Fruit fly (Drosophila melanogaster) whole organism, embryonic: ENCODE data around the gene ND-PDSW.
A peak's percentile ranks its signal among the peaks of the same experiment; 100 is the strongest.

Source experiments
- Asciz ChIP-seq: fragments of 200-800 bp; sonication (Bioruptor generic); optimal IDR thresholded peaks from 2 replicates; lab custom pipeline; 2017; ENCODE audit warnings: missing biosample characterization, mild to moderate bottlenecking, missing genetic modification characterization, missing genetic modification reagents
- BEAF-32 ChIP-seq: fragments of 200-800 bp; sonication (Bioruptor generic); optimal IDR thresholded peaks from 3 replicates; lab custom pipeline; 2017; ENCODE audit warnings: missing biosample characterization, missing genetic modification characterization, mild to moderate bottlenecking, moderate library complexity, missing genetic modification reagents
- CG10979 ChIP-seq: fragments of 200-800 bp; sonication (Bioruptor generic); optimal IDR thresholded peaks from 2 replicates; lab custom pipeline; 2018; ENCODE audit warnings: missing biosample characterization, mild to moderate bottlenecking, missing genetic modification characterization, moderate library complexity
- CG11504 ChIP-seq: fragments of 200-800 bp; sonication (Bioruptor generic); optimal IDR thresholded peaks from 3 replicates; lab custom pipeline; 2019; ENCODE audit warnings: missing biosample characterization, mild to moderate bottlenecking, missing genetic modification characterization, moderate library complexity
- CG12071 ChIP-seq: fragments of 200-800 bp; sonication (Bioruptor generic); optimal IDR thresholded peaks from 3 replicates; lab custom pipeline; 2018; ENCODE audit warnings: missing biosample characterization, mild to moderate bottlenecking, missing genetic modification characterization
- CG12942 ChIP-seq: fragments of 200-800 bp; sonication (Bioruptor generic); optimal IDR thresholded peaks from 3 replicates; lab custom pipeline; 2016; ENCODE audit warnings: missing biosample characterization, missing genetic modification characterization
- CG13123 ChIP-seq: fragments of 200-800 bp; sonication (Bioruptor generic); optimal IDR thresholded peaks from 2 replicates; lab custom pipeline; 2016; ENCODE audit warnings: missing biosample characterization, missing genetic modification characterization
- CG13424 ChIP-seq: fragments of 200-800 bp; sonication (Bioruptor generic); optimal IDR thresholded peaks from 2 replicates; lab custom pipeline; 2019; ENCODE audit warnings: missing biosample characterization, mild to moderate bottlenecking, missing genetic modification characterization, moderate library complexity
- CG14441 ChIP-seq: fragments of 200-800 bp; sonication (Bioruptor generic); IDR thresholded peaks from 2 replicates; pipeline ENCODE4 v1.3.6; 2022; ENCODE audit warnings: missing biosample characterization, missing genetic modification characterization
- CG16815 ChIP-seq: fragments of 200-800 bp; sonication (Bioruptor generic); optimal IDR thresholded peaks from 3 replicates; lab custom pipeline; 2017; ENCODE audit warnings: missing biosample characterization, mild to moderate bottlenecking, missing genetic modification characterization
- CG17359 ChIP-seq: fragments of 200-800 bp; sonication (Bioruptor generic); optimal IDR thresholded peaks from 3 replicates; lab custom pipeline; 2018; ENCODE audit warnings: missing biosample characterization, mild to moderate bottlenecking, missing genetic modification characterization, moderate library complexity
- CG18262 ChIP-seq: fragments of 200-800 bp; optimal IDR thresholded peaks from 3 replicates; lab custom pipeline; 2019; ENCODE audit warnings: missing biosample characterization, mild to moderate bottlenecking, missing genetic modification characterization, moderate library complexity
- CG1832 ChIP-seq: fragments of 200-800 bp; sonication (Bioruptor generic); optimal IDR thresholded peaks from 2 replicates; lab custom pipeline; 2017; ENCODE audit warnings: missing biosample characterization, mild to moderate bottlenecking, missing genetic modification characterization, inconsistent platforms
- CG18764 ChIP-seq: fragments of 200-800 bp; sonication (Bioruptor generic); optimal IDR thresholded peaks from 3 replicates; lab custom pipeline; 2016; ENCODE audit warnings: missing biosample characterization, missing genetic modification characterization
- CG2712 ChIP-seq: fragments of 200-800 bp; optimal IDR thresholded peaks from 3 replicates; lab custom pipeline; 2019; ENCODE audit warnings: missing biosample characterization, mild to moderate bottlenecking, missing genetic modification characterization, moderate library complexity
- CG4854 ChIP-seq: fragments of 200-800 bp; sonication (Bioruptor generic); optimal IDR thresholded peaks from 2 replicates; lab custom pipeline; 2016; ENCODE audit warnings: missing biosample characterization, missing genetic modification characterization, inconsistent platforms
- CG6813 ChIP-seq: fragments of 200-800 bp; sonication (Bioruptor generic); optimal IDR thresholded peaks from 2 replicates; lab custom pipeline; 2017; ENCODE audit warnings: missing biosample characterization, missing genetic modification characterization, mild to moderate bottlenecking, moderate library complexity, missing genetic modification reagents
- CG7987 ChIP-seq: fragments of 200-800 bp; sonication (Bioruptor generic); optimal IDR thresholded peaks from 2 replicates; lab custom pipeline; 2018; ENCODE audit warnings: missing biosample characterization, mild to moderate bottlenecking, missing genetic modification characterization, moderate library complexity
- CG8924 ChIP-seq: fragments of 200-800 bp; optimal IDR thresholded peaks from 3 replicates; lab custom pipeline; 2019; ENCODE audit warnings: missing biosample characterization, mild to moderate bottlenecking, missing genetic modification characterization, moderate library complexity
- CG9817 ChIP-seq: fragments of 200-800 bp; sonication (Bioruptor generic); optimal IDR thresholded peaks from 2 replicates; lab custom pipeline; 2018; ENCODE audit warnings: missing biosample characterization, mild to moderate bottlenecking, missing genetic modification characterization, moderate library complexity
- Camta ChIP-seq: fragments of 200-800 bp; sonication (Bioruptor generic); optimal IDR thresholded peaks from 2 replicates; lab custom pipeline; 2016; ENCODE audit warnings: missing biosample characterization, missing genetic modification characterization
- CkIIα-i1 ChIP-seq: fragments of 200-800 bp; sonication (Bioruptor generic); IDR thresholded peaks from 2 replicates; pipeline ENCODE4 v1.3.6; 2022; ENCODE audit warnings: missing biosample characterization, missing genetic modification characterization
- D19A ChIP-seq: fragments of 200-800 bp; optimal IDR thresholded peaks from 3 replicates; lab custom pipeline; 2019; ENCODE audit warnings: missing biosample characterization, mild to moderate bottlenecking, missing genetic modification characterization, moderate library complexity
- Dek ChIP-seq: fragments of 200-800 bp; sonication (Bioruptor generic); optimal IDR thresholded peaks from 3 replicates; lab custom pipeline; 2019; ENCODE audit warnings: missing biosample characterization, mild to moderate bottlenecking, missing genetic modification characterization, moderate library complexity
- Dip2 ChIP-seq: fragments of 200-800 bp; sonication (Bioruptor generic); IDR thresholded peaks from 2 replicates; pipeline ENCODE4 v1.3.6; 2022; ENCODE audit warnings: missing biosample characterization, missing genetic modification characterization
- Dll ChIP-seq: fragments of 200-800 bp; sonication (Bioruptor generic); IDR thresholded peaks from 4 replicates; pipeline ENCODE4 v1.3.6; 2022; ENCODE audit warnings: missing biosample characterization, missing genetic modification characterization; ENCODE audit not compliant: partially characterized antibody
- Fer1 ChIP-seq: fragments of 200-800 bp; sonication (Bioruptor generic); optimal IDR thresholded peaks from 2 replicates; lab custom pipeline; 2017; ENCODE audit warnings: missing biosample characterization, mild to moderate bottlenecking, missing genetic modification characterization
- Gsc ChIP-seq: fragments of 200-800 bp; sonication (Bioruptor generic); IDR thresholded peaks from 2 replicates; pipeline ENCODE4 v1.3.6; 2022; ENCODE audit warnings: missing biosample characterization, missing genetic modification characterization
- H2.0 ChIP-seq: fragments of 200-800 bp; sonication (Bioruptor generic); IDR thresholded peaks from 2 replicates; pipeline ENCODE4 v1.3.6; 2022; ENCODE audit warnings: missing biosample characterization, missing genetic modification characterization
- Hey ChIP-seq: fragments of 200-800 bp; sonication (Bioruptor generic); optimal IDR thresholded peaks from 3 replicates; lab custom pipeline; 2018; ENCODE audit warnings: missing biosample characterization, mild to moderate bottlenecking, missing genetic modification characterization
- Lpt ChIP-seq: fragments of >200 bp; optimal IDR thresholded peaks from 2 replicates; lab custom pipeline; 2018; ENCODE audit warnings: missing biosample characterization, missing genetic modification characterization
- MTF-1 ChIP-seq: fragments of 200-800 bp; sonication (Bioruptor generic); optimal IDR thresholded peaks from 2 replicates; lab custom pipeline; 2018; ENCODE audit warnings: missing biosample characterization, mild to moderate bottlenecking, missing genetic modification characterization, borderline replicate concordance
- Nf-YB ChIP-seq: fragments of 200-800 bp; sonication (Bioruptor generic); optimal IDR thresholded peaks from 3 replicates; lab custom pipeline; 2019; ENCODE audit warnings: missing biosample characterization, mild to moderate bottlenecking, missing genetic modification characterization, moderate library complexity
- Opbp ChIP-seq: fragments of 200-800 bp; sonication (Bioruptor generic); IDR thresholded peaks from 3 replicates; pipeline ENCODE4 v1.3.6; 2022; ENCODE audit warnings: missing biosample characterization, missing genetic modification characterization; ENCODE audit not compliant: partially characterized antibody
- ac ChIP-seq: fragments of 200-800 bp; sonication (Bioruptor generic); optimal IDR thresholded peaks from 3 replicates; lab custom pipeline; 2017; ENCODE audit warnings: missing biosample characterization, mild to moderate bottlenecking, missing genetic modification characterization
- al ChIP-seq: fragments of 200-800 bp; sonication (Bioruptor generic); IDR thresholded peaks from 2 replicates; pipeline ENCODE4 v1.3.6; 2022; ENCODE audit warnings: missing biosample characterization, missing genetic modification characterization
- bbx ChIP-seq: fragments of 200-800 bp; sonication (Bioruptor generic); IDR thresholded peaks from 2 replicates; pipeline ENCODE4 v1.3.6; 2022; ENCODE audit warnings: missing biosample characterization, missing genetic modification characterization; ENCODE audit not compliant: partially characterized antibody
- chif ChIP-seq, 2 experiments: fragments of 200-800 bp; sonication (Bioruptor generic); optimal IDR thresholded peaks; 3 replicates each; lab custom pipeline; 2016; ENCODE audit warnings: missing biosample characterization in 2 of 2, missing genetic modification characterization in 2 of 2
- ci ChIP-seq: fragments of 200-800 bp; sonication (Bioruptor generic); IDR thresholded peaks from 3 replicates; pipeline ENCODE4 v1.3.6; 2022; ENCODE audit warnings: missing biosample characterization, missing genetic modification characterization
- dysf ChIP-seq: fragments of 200-800 bp; sonication (Bioruptor generic); IDR thresholded peaks from 3 replicates; pipeline ENCODE4 v1.3.6; 2022; ENCODE audit warnings: missing biosample characterization, missing genetic modification characterization
- esg ChIP-seq: fragments of 200-800 bp; sonication (Bioruptor generic); conservative IDR thresholded peaks from 2 replicates; pipeline ENCODE4 v1.3.6; 2022; ENCODE audit warnings: missing biosample characterization, missing genetic modification characterization
- h ChIP-seq: fragments of >200 bp; optimal IDR thresholded peaks from 2 replicates; lab custom pipeline; 2017
- klu ChIP-seq: fragments of 200-800 bp; sonication (Bioruptor generic); IDR thresholded peaks from 2 replicates; pipeline ENCODE4 v1.3.6; 2022; ENCODE audit warnings: missing biosample characterization, missing genetic modification characterization
- mam ChIP-seq: fragments of 200-800 bp; sonication (Bioruptor generic); optimal IDR thresholded peaks from 3 replicates; lab custom pipeline; 2016; ENCODE audit warnings: missing biosample characterization, missing genetic modification characterization
- oc ChIP-seq: fragments of 200-800 bp; sonication (Bioruptor generic); optimal IDR thresholded peaks from 2 replicates; lab custom pipeline; 2018; ENCODE audit warnings: missing biosample characterization, mild to moderate bottlenecking, missing genetic modification characterization, moderate library complexity
- otp ChIP-seq: fragments of 200-800 bp; sonication (Bioruptor generic); IDR thresholded peaks from 3 replicates; pipeline ENCODE4, ENCODE4 v1.3.6; 2022; ENCODE audit warnings: missing biosample characterization, missing genetic modification characterization
- pho ChIP-seq: fragments of 200-800 bp; sonication (Bioruptor generic); optimal IDR thresholded peaks from 2 replicates; lab custom pipeline; 2016; ENCODE audit warnings: missing biosample characterization, missing genetic modification characterization
- schlank ChIP-seq: fragments of 200-800 bp; sonication (Bioruptor generic); optimal IDR thresholded peaks from 2 replicates; lab custom pipeline; 2018; ENCODE audit warnings: missing biosample characterization, mild to moderate bottlenecking, missing genetic modification characterization
- tgo ChIP-seq: fragments of 200-800 bp; sonication (Bioruptor generic); IDR thresholded peaks from 3 replicates; pipeline ENCODE4 v1.3.6; 2022; ENCODE audit warnings: missing biosample characterization, missing genetic modification characterization
- toy ChIP-seq: fragments of 200-800 bp; sonication (Bioruptor generic); IDR thresholded peaks from 2 replicates; pipeline ENCODE4 v1.3.6; 2022; ENCODE audit warnings: missing biosample characterization, missing genetic modification characterization
- twi ChIP-seq: fragments of 200-800 bp; optimal IDR thresholded peaks from 2 replicates; lab custom pipeline; 2019; ENCODE audit warnings: missing biosample characterization, mild to moderate bottlenecking, missing genetic modification characterization, moderate library complexity

Gene ND-PDSW

DNA sequence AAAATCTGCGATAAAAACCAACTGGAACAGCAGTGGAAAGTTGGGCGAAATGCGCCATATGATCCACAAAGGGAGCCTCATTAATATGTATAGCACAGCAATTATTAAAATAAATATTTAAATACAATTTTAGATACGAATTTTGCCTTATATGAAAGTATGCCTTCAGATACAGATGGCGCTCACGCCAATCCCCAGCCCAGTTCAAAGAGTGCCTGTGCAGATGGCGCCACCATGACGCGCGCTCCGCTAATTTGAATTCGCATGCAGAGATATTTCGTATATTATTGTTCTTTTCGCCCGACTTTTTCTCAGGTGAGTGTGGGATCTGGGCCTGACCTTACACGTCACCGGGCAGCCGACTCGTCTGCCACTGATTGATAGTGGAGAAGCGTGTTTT is 6.3 kb downstream of the ND-PDSW start, which contains the start of gene Pgant4 (continued):
- TF ChIP-seq BEAF-32 (GFP tag; lab: Kevin White, UChicago) (peak; percentile 19), dysf (GFP tag; lab: Robert Waterston, UW) (peak; percentile 74), otp (GFP tag; lab: Robert Waterston, UW) (peak; percentile 54; the same call in 1 of the 3 replicates), CG14441 (GFP tag; lab: Robert Waterston, UW) (peak; percentile 71), CG18764 (GFP tag; lab: Kevin White, UChicago) (peak; percentile 17), pho (GFP tag; lab: Kevin White, UChicago) (no peak), CG4854 (GFP tag; lab: Kevin White, UChicago) (peak; percentile 26), tgo (GFP tag; lab: Robert Waterston, UW) (peak; percentile 65; the same call in 2 of the 3 replicates), CG12942 (GFP tag; lab: Kevin White, UChicago) (peak; percentile 2), H2.0 (GFP tag; lab: Robert Waterston, UW) (peak; percentile 36), Dip2 (GFP tag; lab: Robert Waterston, UW) (peak; percentile 98), klu (GFP tag; lab: Robert Waterston, UW) (0 out of 2 replicates have a peak, but pooled peaks have one; percentile 20), Hey (no peak), Dll (GFP tag; lab: Robert Waterston, UW) (no peak), Fer1 (peak; percentile 39), CG18262 (tag; lab: Kevin White, UChicago) (peak; percentile 16), Opbp (GFP tag; lab: Robert Waterston, UW) (peak; percentile 42; the same call in 1 of the 3 replicates), ci (GFP tag; lab: Robert Waterston, UW) (peak; percentile 82; the same call in 2 of the 3 replicates), al (GFP tag; lab: Robert Waterston, UW) (no peak), CkIIα-i1 (GFP tag; lab: Robert Waterston, UW) (no peak), CG8924 (no peak), Asciz (GFP tag; lab: Kevin White, UChicago) (no peak), CG12071 (GFP tag; lab: Kevin White, UChicago) (peak; percentile 27), CG16815 (GFP tag; lab: Kevin White, UChicago) (peak; percentile 5), D19A (tag; lab: Kevin White, UChicago) (no peak), CG9817 (peak; percentile 40), esg (no peak; the same call in 1 of the 2 replicates), ac (GFP tag; lab: Kevin White, UChicago) (no peak), Dek (tag; lab: Kevin White, UChicago) (peak; percentile 41), schlank (tag; lab: Kevin White, UChicago) (peak; percentile 16), twi (peak; percentile 31), CG13123 (GFP tag; lab: Kevin White, UChicago) (peak; percentile 7), CG13424 (tag; lab: Kevin White, UChicago) (no peak), oc (tag; lab: Kevin White, UChicago) (no peak), CG2712 (tag; lab: Kevin White, UChicago) (peak; percentile 51), chif (GFP tag; optimal IDR thresholded peaks at IDR 0.05; lab: Kevin White, UChicago) (peak; percentile 1 to 48), MTF-1 (GFP tag; lab: Kevin White, UChicago) (peak; percentile 25), CG1832 (GFP tag; lab: Kevin White, UChicago) (no peak), toy (GFP tag; lab: Robert Waterston, UW) (no peak), bbx (GFP tag; lab: Robert Waterston, UW) (no peak), mam (peak; percentile 7), Nf-YB (GFP tag; lab: Kevin White, UChicago) (no peak), Lpt (GFP tag; lab: Kevin White, UChicago) (no peak), CG17359 (tag; lab: Kevin White, UChicago) (peak; percentile 38), Gsc (GFP tag; lab: Robert Waterston, UW) (no peak; the same call in 1 of the 2 replicates), Camta (GFP tag; lab: Kevin White, UChicago) (peak; percentile 35), CG11504 (no peak), CG7987 (peak; percentile 38), CG10979 (peak; percentile 47), CG6813 (peak; percentile 26), h (lab: Kevin White, UChicago) (no peak)
